Fruit fly (Drosophila melanogaster): ENCODE results near the gene SdhBL.

The SdhBL gene

dm6 chrX:18920642-18921355 lies 26.6 kb downstream of the SdhBL start (continued):
- TF ChIP-seq Hmr (GFP tag; optimal IDR thresholded peaks at IDR 0.05): no peak
- no peak for TF ChIP-seq CG33213 (GFP tag; optimal IDR thresholded peaks at IDR 0.05)
- TF ChIP-seq Ada2b (GFP tag; IDR thresholded peaks at IDR 0.05): no peak
- no peak for TF ChIP-seq CG34376 (GFP tag; optimal IDR thresholded peaks at IDR 0.05)
- TF ChIP-seq Hr78 (GFP tag; optimal IDR thresholded peaks at IDR 0.05): no peak
- peak; percentile 49 for TF ChIP-seq salm (tag; optimal IDR thresholded peaks at IDR 0.05)
- TF ChIP-seq klu (GFP tag; IDR thresholded peaks at IDR 0.05): no peak
- TF ChIP-seq crc (GFP tag; optimal IDR thresholded peaks at IDR 0.05): no peak
- peak; percentile 31 for TF ChIP-seq HHEX (GFP tag; optimal IDR thresholded peaks at IDR 0.05)
- TF ChIP-seq CG9797 (GFP tag; optimal IDR thresholded peaks at IDR 0.05): no peak
- peak; percentile 10 for TF ChIP-seq NC2β (GFP tag; optimal IDR thresholded peaks at IDR 0.05)
- TF ChIP-seq MTF-1 (GFP tag; optimal IDR thresholded peaks at IDR 0.05; ENCODE audit: borderline replicate concordance): no peak
- TF ChIP-seq CG12219 (GFP tag; optimal IDR thresholded peaks at IDR 0.05): peak; percentile 18
- TF ChIP-seq gfzf (GFP tag; optimal IDR thresholded peaks at IDR 0.05): no peak
- peak; percentile 13 for TF ChIP-seq gcm (GFP tag; optimal IDR thresholded peaks at IDR 0.05)
- TF ChIP-seq pb (GFP tag; optimal IDR thresholded peaks at IDR 0.05): peak; percentile 16
- no peak for TF ChIP-seq hkb (optimal IDR thresholded peaks at IDR 0.05)
- peak; percentile 62 for TF ChIP-seq hkb (GFP tag; IDR thresholded peaks at IDR 0.05)
- no peak for TF ChIP-seq Tbp (GFP tag; optimal IDR thresholded peaks at IDR 0.05)
- no peak for TF ChIP-seq Dbx (GFP tag; IDR thresholded peaks at IDR 0.05)
- TF ChIP-seq CG11504 (tag; optimal IDR thresholded peaks at IDR 0.05): peak; percentile 70
- no peak for TF ChIP-seq YL-1 (GFP tag; optimal IDR thresholded peaks at IDR 0.05)
- no peak for TF ChIP-seq CG17568 (GFP tag; optimal IDR thresholded peaks at IDR 0.05)
- no peak for TF ChIP-seq ato (GFP tag; IDR thresholded peaks at IDR 0.05; ENCODE audit: partially characterized antibody)
- peak; percentile 37 for TF ChIP-seq CG2875 (GFP tag; optimal IDR thresholded peaks at IDR 0.05)
- no peak for TF ChIP-seq CG1529 (GFP tag; optimal IDR thresholded peaks at IDR 0.05)
- no peak for TF ChIP-seq unc-4 (GFP tag; IDR thresholded peaks at IDR 0.05; ENCODE audit: partially characterized antibody)
- no peak for TF ChIP-seq BEAF-32 (GFP tag; optimal IDR thresholded peaks at IDR 0.05)
- no peak for TF ChIP-seq CG42726 (GFP tag; IDR thresholded peaks at IDR 0.05; ENCODE audit: partially characterized antibody)
- TF ChIP-seq oc (tag; optimal IDR thresholded peaks at IDR 0.05): peak; percentile 18
- TF ChIP-seq Sin3A (optimal IDR thresholded peaks at IDR 0.05): no peak
- TF ChIP-seq CG7357 (GFP tag; IDR thresholded peaks at IDR 0.05): peak; percentile 30; the same call in 1 of the 3 replicates
- TF ChIP-seq CkIIα-i1 (GFP tag; IDR thresholded peaks at IDR 0.05): no peak
- TF ChIP-seq dm (GFP tag; optimal IDR thresholded peaks at IDR 0.05): no peak
- TF ChIP-seq CG7963 (GFP tag; IDR thresholded peaks at IDR 0.05; ENCODE audit: partially characterized antibody): no peak
- peak; percentile 36 for TF ChIP-seq CG16863 (GFP tag; optimal IDR thresholded peaks at IDR 0.05)
- TF ChIP-seq tio (GFP tag; optimal IDR thresholded peaks at IDR 0.05): no peak
- TF ChIP-seq fd3F (GFP tag; optimal IDR thresholded peaks at IDR 0.05): no peak
- TF ChIP-seq br (optimal IDR thresholded peaks at IDR 0.05): no peak
- TF ChIP-seq CG6813 (GFP tag; optimal IDR thresholded peaks at IDR 0.05): peak; percentile 36
- peak; percentile 64 for TF ChIP-seq row (GFP tag; IDR thresholded peaks at IDR 0.05)
- no peak for TF ChIP-seq ind (GFP tag; optimal IDR thresholded peaks at IDR 0.05)
- TF ChIP-seq CG2889 (GFP tag; IDR thresholded peaks at IDR 0.05): no peak
- TF ChIP-seq Doc3 (GFP tag; IDR thresholded peaks at IDR 0.05; ENCODE audit: partially characterized antibody): no peak
- no peak for TF ChIP-seq CG13894 (tag; optimal IDR thresholded peaks at IDR 0.05)
- 0 out of 2 replicates have a peak, but pooled peaks have one; percentile 28 for TF ChIP-seq ara (GFP tag; IDR thresholded peaks at IDR 0.05)
- peak; percentile 55 for TF ChIP-seq Ets65A (GFP tag)
- peak; percentile 86 for TF ChIP-seq Med (GFP tag)
- TF ChIP-seq bab2 (GFP tag; optimal IDR thresholded peaks at IDR 0.05): no peak
- TF ChIP-seq CG11696 (GFP tag; IDR thresholded peaks at IDR 0.05): no peak

Data from whole organism, embryonic.